Worm (Caenorhabditis elegans) whole organism, L4 larva: ENCODE measurements around the gene B0496.1.

Source experiments
- T26A8.4 ChIP-seq: fragments of 200-800 bp; sonication (Bioruptor generic); IDR thresholded peaks from 2 replicates; pipeline ENCODE4 v1.3.6; 2022; ENCODE audit warnings: missing genetic modification characterization, missing compliant biosample characterization
- aly-2 ChIP-seq: sonication (generic microtip); optimal IDR thresholded peaks from 2 replicates; lab custom pipeline; 2018; ENCODE audit warnings: missing biosample characterization, missing genetic modification characterization
- lsy-2 ChIP-seq, 2 experiments: fragments of 150-350 bp in 1 of 2; sonication (generic microtip) in 1 of 2; optimal IDR thresholded peaks; 2 replicates each; lab custom pipeline; 2014 to 2017; ENCODE audit warnings: missing biosample characterization in 2 of 2, missing genetic modification characterization in 2 of 2
- nhr-10 ChIP-seq: fragments of 150-350 bp; optimal IDR thresholded peaks from 2 replicates; lab custom pipeline; 2014; ENCODE audit warnings: missing biosample characterization, missing genetic modification characterization
- nhr-25 ChIP-seq: sonication (generic microtip); optimal IDR thresholded peaks from 2 replicates; lab custom pipeline; 2017; ENCODE audit warnings: missing genetic modification characterization, mild to moderate bottlenecking, missing compliant biosample characterization, antibody characterized with exemption, moderate library complexity, borderline replicate concordance; ENCODE audit not compliant: insufficient read depth

ce11 chrIV:7424198-7424597, 21.9 kb upstream of the B0496.1 start, which contains the start of gene unc-82:
- no peak for TF ChIP-seq lsy-2 (tag; optimal IDR thresholded peaks at IDR 0.05; lab: Kevin White, UChicago)
- TF ChIP-seq nhr-10: no peak
- no peak for TF ChIP-seq T26A8.4 (GFP tag; lab: Robert Waterston, UW)
- TF ChIP-seq aly-2: no peak
- TF ChIP-seq nhr-25: no peak
